Fruit fly (Drosophila melanogaster) S2 (cell line): ENCODE data around the gene CG15515.

Source experiments
- CG8478 ChIP-seq: fragments of >200 bp; optimal IDR thresholded peaks from 2 replicates; lab custom pipeline; 2018
- CTCF ChIP-seq, 2 experiments: fragments of >200 bp; optimal IDR thresholded peaks; 2 replicates each; lab custom pipeline; 2018

DNA sequence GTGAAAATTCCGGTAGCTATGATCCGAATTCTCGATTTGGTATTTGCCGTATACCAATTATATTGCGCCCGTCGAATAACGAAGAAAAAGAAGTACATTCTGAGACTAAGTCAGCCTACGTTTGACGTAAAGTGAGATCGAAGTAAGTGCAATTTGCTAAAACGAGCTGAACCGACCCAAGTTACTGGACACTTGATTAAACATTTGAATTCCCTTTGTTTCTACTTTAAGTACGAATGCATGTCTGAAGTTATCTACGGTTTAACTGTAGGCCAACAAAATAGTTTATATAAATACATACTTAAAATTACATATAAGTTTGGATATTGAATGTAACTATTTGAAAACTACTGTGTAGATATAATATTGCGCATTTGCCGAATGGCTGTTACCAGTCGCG, 25.0 kb downstream of the CG15515 start, which contains the start of gene alpha-Man-Ic:
- TF ChIP-seq CG8478 (lab: Kevin White, UChicago), result no peak
- no peak for TF ChIP-seq CTCF (optimal IDR thresholded peaks at IDR 0.05; lab: Kevin White, UChicago)
